Worm (Caenorhabditis elegans): Measurements from ENCODE around the gene C32B5.18.
"Not testable (repeated sequence)": the region's sequence is repeated elsewhere in the genome, so short reads cannot be mapped to it uniquely, and the experiment has no call there.

The C32B5.18 gene

ce11 chrII:996112-996511, 35.8 kb downstream of the C32B5.18 start, which contains the start of gene F45D11.11:
Gene F45D11.11, minus strand, starts transcription at chrII:996212.
- TF ChIP-seq sem-2 (GFP tag; optimal IDR thresholded peaks at IDR 0.05); snpc-4 (tag; optimal IDR thresholded peaks at IDR 0.05); flh-1 (GFP tag; optimal IDR thresholded peaks at IDR 0.05): not testable (repeated sequence)

- TF ChIP-seq lin-32 (GFP tag; optimal IDR thresholded peaks at IDR 0.05): no peak
- TF ChIP-seq hlh-1 (tag; optimal IDR thresholded peaks at IDR 0.05): no peak
- TF ChIP-seq cnd-1 (tag; optimal IDR thresholded peaks at IDR 0.05): no peak
- no peak for TF ChIP-seq sptf-1 (tag; optimal IDR thresholded peaks at IDR 0.05)
- TF ChIP-seq flh-1 (GFP tag; optimal IDR thresholded peaks at IDR 0.05): no peak
- no peak for TF ChIP-seq bed-3 (GFP tag; optimal IDR thresholded peaks at IDR 0.05)
- TF ChIP-seq ham-2 (GFP tag; optimal IDR thresholded peaks at IDR 0.05): no peak
- no peak for TF ChIP-seq mls-2 (tag; optimal IDR thresholded peaks at IDR 0.05)
- TF ChIP-seq elt-3 (tag; optimal IDR thresholded peaks at IDR 0.05): no peak
- no peak for TF ChIP-seq ceh-83 (GFP tag; optimal IDR thresholded peaks at IDR 0.05)
- TF ChIP-seq unc-39 (tag; optimal IDR thresholded peaks at IDR 0.05): no peak
- TF ChIP-seq ztf-11 (tag; optimal IDR thresholded peaks at IDR 0.05): no peak
- TF ChIP-seq ces-1 (GFP tag; optimal IDR thresholded peaks at IDR 0.05): no peak
- no peak for TF ChIP-seq nhr-2 (tag; optimal IDR thresholded peaks at IDR 0.05)
- TF ChIP-seq unc-120 (tag; optimal IDR thresholded peaks at IDR 0.05; ENCODE audit: poor library complexity, severe bottlenecking): no peak
- TF ChIP-seq lsy-2 (tag; optimal IDR thresholded peaks at IDR 0.05): no peak
- TF ChIP-seq snpc-4 (tag; optimal IDR thresholded peaks at IDR 0.05): no peak
- TF ChIP-seq ceh-39 (tag; optimal IDR thresholded peaks at IDR 0.05): no peak
These were observed 39.2 kb downstream of the C32B5.18 start, which contains the start of gene fbxb-29 for ce11 chrII:999493-999892. Gene fbxb-29, minus strand, starts transcription at chrII:999593.

ce11 chrII:1001351-1001750, 41.0 kb downstream of the C32B5.18 start, which contains the start of the genes fbxb-30 and F45D11.5:
Gene fbxb-30, minus strand, starts transcription at chrII:1001451.
Gene F45D11.5, plus strand, starts transcription at chrII:1001702.
- no peak for TF ChIP-seq drap-1 (GFP tag; optimal IDR thresholded peaks at IDR 0.05)
- TF ChIP-seq unc-62 (GFP tag; optimal IDR thresholded peaks at IDR 0.05): no peak
- TF ChIP-seq nhr-76 (tag; optimal IDR thresholded peaks at IDR 0.05): no peak
- TF ChIP-seq mep-1 (tag; optimal IDR thresholded peaks at IDR 0.05): no peak
- no peak for TF ChIP-seq unc-39 (tag; optimal IDR thresholded peaks at IDR 0.05)
- TF ChIP-seq ceh-43 (GFP tag; optimal IDR thresholded peaks at IDR 0.05): no peak
- no peak for TF ChIP-seq hlh-1 (tag; optimal IDR thresholded peaks at IDR 0.05)
- TF ChIP-seq ces-1 (GFP tag; optimal IDR thresholded peaks at IDR 0.05): no peak
- TF ChIP-seq pha-4 (tag; optimal IDR thresholded peaks at IDR 0.05): no peak
- TF ChIP-seq mls-2 (tag; optimal IDR thresholded peaks at IDR 0.05): no peak
- no peak for TF ChIP-seq flh-1 (GFP tag; optimal IDR thresholded peaks at IDR 0.05)
- no peak for TF ChIP-seq unc-120 (tag; optimal IDR thresholded peaks at IDR 0.05; ENCODE audit: poor library complexity, severe bottlenecking)

- not testable (repeated sequence) for TF ChIP-seq snpc-4 (tag; optimal IDR thresholded peaks at IDR 0.05); unc-39 (tag; optimal IDR thresholded peaks at IDR 0.05); bed-3 (GFP tag; optimal IDR thresholded peaks at IDR 0.05)
These were observed 46.1 kb downstream of the C32B5.18 start, which contains the start of gene F45D11.14 for ce11 chrII:1006375-1006774. Gene F45D11.14, minus strand, starts transcription at chrII:1006475.
